Fruit fly (Drosophila melanogaster): Measurements from ENCODE around the gene MED28.

dm6 chr3R:25490778-25491664 lies 14.2 kb downstream of the MED28 start, which contains the start of the genes Gnpat and CG5112:
- peak; percentile 1 for TF ChIP-seq Ets21C (GFP tag; optimal IDR thresholded peaks at IDR 0.05)
- TF ChIP-seq spab (GFP tag; optimal IDR thresholded peaks at IDR 0.05), result peak; percentile 4
- TF ChIP-seq CG6808 (GFP tag; optimal IDR thresholded peaks at IDR 0.05), result peak; percentile 36
- peak; percentile 9 for TF ChIP-seq vri (GFP tag; optimal IDR thresholded peaks at IDR 0.05)
- peak; percentile 21 for TF ChIP-seq CG6854 (GFP tag; optimal IDR thresholded peaks at IDR 0.05)
- TF ChIP-seq CG16779 (tag; optimal IDR thresholded peaks at IDR 0.05), result peak; percentile 18

Measured in whole organism, prepupa.